Fruit fly (Drosophila melanogaster) whole organism, prepupa: Measurements from ENCODE around the gene Orp8.

Source experiments
- Blimp-1 ChIP-seq: fragments of 200-800 bp; sonication (Bioruptor generic); optimal IDR thresholded peaks from 3 replicates; lab custom pipeline; 2017; ENCODE audit warnings: missing biosample characterization, missing genetic modification characterization, mild to moderate bottlenecking, moderate library complexity, missing genetic modification reagents
- CG10631 ChIP-seq: fragments of 200-800 bp; sonication (Bioruptor generic); optimal IDR thresholded peaks from 2 replicates; lab custom pipeline; 2016; ENCODE audit warnings: missing biosample characterization, missing genetic modification characterization
- CG11294 ChIP-seq: fragments of 200-800 bp; sonication (Bioruptor generic); IDR thresholded peaks from 2 replicates; pipeline ENCODE4 v1.3.6; 2022; ENCODE audit warnings: missing biosample characterization, missing genetic modification characterization
- CG11762 ChIP-seq: fragments of 200-800 bp; sonication (Bioruptor generic); optimal IDR thresholded peaks from 3 replicates; lab custom pipeline; 2016; ENCODE audit warnings: missing biosample characterization, missing genetic modification characterization; ENCODE audit not compliant: insufficient read depth
- CG11902 ChIP-seq: fragments of 200-800 bp; sonication (Bioruptor generic); optimal IDR thresholded peaks from 3 replicates; lab custom pipeline; 2016; ENCODE audit warnings: missing biosample characterization, missing genetic modification characterization
- CG15336 ChIP-seq: fragments of 200-800 bp; sonication (Bioruptor generic); IDR thresholded peaks from 2 replicates; pipeline ENCODE4 v1.3.6; 2022; ENCODE audit warnings: missing biosample characterization, missing genetic modification characterization
- CG1621 ChIP-seq: fragments of 200-800 bp; sonication (Bioruptor generic); optimal IDR thresholded peaks from 3 replicates; lab custom pipeline; 2018; ENCODE audit warnings: missing biosample characterization, mild to moderate bottlenecking, missing genetic modification characterization
- CG16779 ChIP-seq: fragments of 200-800 bp; sonication (Bioruptor generic); optimal IDR thresholded peaks from 3 replicates; lab custom pipeline; 2017; ENCODE audit warnings: missing biosample characterization, mild to moderate bottlenecking, missing genetic modification characterization
- CG3032 ChIP-seq: fragments of 200-800 bp; optimal IDR thresholded peaks from 2 replicates; lab custom pipeline; 2019; ENCODE audit warnings: missing biosample characterization, mild to moderate bottlenecking, missing genetic modification characterization, moderate library complexity
- CG31627 ChIP-seq: fragments of 200-800 bp; sonication (Bioruptor generic); optimal IDR thresholded peaks from 3 replicates; lab custom pipeline; 2016; ENCODE audit warnings: missing biosample characterization, missing genetic modification characterization
- CG32006 ChIP-seq: fragments of 200-800 bp; sonication (Bioruptor generic); optimal IDR thresholded peaks from 3 replicates; lab custom pipeline; 2017; ENCODE audit warnings: missing biosample characterization, mild to moderate bottlenecking, missing genetic modification characterization
- CG34406 ChIP-seq: fragments of 200-800 bp; sonication (Bioruptor generic); optimal IDR thresholded peaks from 3 replicates; lab custom pipeline; 2016; ENCODE audit warnings: missing biosample characterization, missing genetic modification characterization
- CG3919 ChIP-seq: fragments of 200-800 bp; sonication (Bioruptor generic); optimal IDR thresholded peaks from 3 replicates; lab custom pipeline; 2016; ENCODE audit warnings: missing biosample characterization, missing genetic modification characterization
- CG4318 ChIP-seq: fragments of 200-800 bp; sonication (Bioruptor generic); optimal IDR thresholded peaks from 3 replicates; lab custom pipeline; 2017; ENCODE audit warnings: missing biosample characterization, mild to moderate bottlenecking, missing genetic modification characterization
- CG6163 ChIP-seq: fragments of 200-800 bp; sonication (Bioruptor generic); IDR thresholded peaks from 3 replicates; pipeline ENCODE4 v1.3.6; 2022; ENCODE audit warnings: missing biosample characterization, missing genetic modification characterization
- CG6276 ChIP-seq: fragments of 200-800 bp; sonication (Bioruptor generic); optimal IDR thresholded peaks from 2 replicates; lab custom pipeline; 2017; ENCODE audit warnings: missing biosample characterization, mild to moderate bottlenecking, missing genetic modification characterization
- CG6808 ChIP-seq: fragments of 200-800 bp; sonication (Bioruptor generic); optimal IDR thresholded peaks from 3 replicates; lab custom pipeline; 2017; ENCODE audit warnings: missing biosample characterization, missing genetic modification characterization, mild to moderate bottlenecking, moderate library complexity, missing genetic modification reagents
- CG6854 ChIP-seq: fragments of 200-800 bp; sonication (Bioruptor generic); optimal IDR thresholded peaks from 2 replicates; lab custom pipeline; 2017; ENCODE audit warnings: missing biosample characterization, mild to moderate bottlenecking, missing genetic modification characterization
- CG7368 ChIP-seq: fragments of 200-800 bp; sonication (Bioruptor generic); optimal IDR thresholded peaks from 3 replicates; lab custom pipeline; 2016; ENCODE audit warnings: missing biosample characterization, missing genetic modification characterization
- CG8119 ChIP-seq: fragments of 200-800 bp; sonication (Bioruptor generic); IDR thresholded peaks from 3 replicates; pipeline ENCODE4 v1.3.6; 2022; ENCODE audit warnings: missing biosample characterization, missing genetic modification characterization
- CG8319 ChIP-seq: fragments of 200-800 bp; sonication (Bioruptor generic); optimal IDR thresholded peaks from 3 replicates; lab custom pipeline; 2016; ENCODE audit warnings: missing biosample characterization, missing genetic modification characterization
- CG8632 ChIP-seq: fragments of 200-800 bp; sonication (Bioruptor generic); optimal IDR thresholded peaks from 3 replicates; lab custom pipeline; 2016; ENCODE audit warnings: missing biosample characterization, missing genetic modification characterization
- CG9139 ChIP-seq: fragments of 200-800 bp; sonication (Bioruptor generic); optimal IDR thresholded peaks from 3 replicates; lab custom pipeline; 2017; ENCODE audit warnings: missing biosample characterization, mild to moderate bottlenecking, missing genetic modification characterization
- Eip75B ChIP-seq: fragments of 200-800 bp; sonication (Bioruptor generic); optimal IDR thresholded peaks from 3 replicates; lab custom pipeline; 2016; ENCODE audit warnings: missing biosample characterization, missing genetic modification characterization
- Eip78C ChIP-seq: fragments of 200-800 bp; sonication (Bioruptor generic); peaks from one replicate; lab custom pipeline; 2016; ENCODE audit warnings: missing biosample characterization, missing genetic modification characterization
- Eip93F ChIP-seq: fragments of 200-800 bp; sonication (Bioruptor generic); optimal IDR thresholded peaks from 2 replicates; lab custom pipeline; 2016; ENCODE audit warnings: missing biosample characterization, mild to moderate bottlenecking, missing genetic modification characterization
- Ets21C ChIP-seq: fragments of 200-800 bp; sonication (Bioruptor generic); optimal IDR thresholded peaks from 3 replicates; lab custom pipeline; 2016; ENCODE audit warnings: missing biosample characterization, missing genetic modification characterization
- Ets96B ChIP-seq: fragments of 200-800 bp; optimal IDR thresholded peaks from 2 replicates; lab custom pipeline; 2019; ENCODE audit warnings: missing biosample characterization, mild to moderate bottlenecking, missing genetic modification characterization, moderate library complexity
- Gug ChIP-seq: fragments of 200-800 bp; sonication (Bioruptor generic); IDR thresholded peaks from 2 replicates; pipeline ENCODE4 v1.3.6; 2022; ENCODE audit warnings: missing biosample characterization, missing genetic modification characterization
- Hr38 ChIP-seq: sonication (Bioruptor generic); optimal IDR thresholded peaks from 2 replicates; lab custom pipeline; 2016; ENCODE audit warnings: missing biosample characterization, missing genetic modification characterization
- Hr4 ChIP-seq: fragments of 200-800 bp; sonication (Bioruptor generic); optimal IDR thresholded peaks from 3 replicates; lab custom pipeline; 2016; ENCODE audit warnings: missing biosample characterization, missing genetic modification characterization
- Met ChIP-seq: fragments of 200-800 bp; sonication (Bioruptor generic); optimal IDR thresholded peaks from 3 replicates; lab custom pipeline; 2016; ENCODE audit warnings: missing biosample characterization, missing genetic modification characterization
- OdsH ChIP-seq: fragments of 200-800 bp; sonication (Bioruptor generic); optimal IDR thresholded peaks from 3 replicates; lab custom pipeline; 2016; ENCODE audit warnings: missing biosample characterization, missing genetic modification characterization
- Smox ChIP-seq: fragments of 200-800 bp; sonication (Bioruptor generic); optimal IDR thresholded peaks from 3 replicates; lab custom pipeline; 2016; ENCODE audit warnings: missing biosample characterization, missing genetic modification characterization
- Sox102F ChIP-seq: fragments of 200-800 bp; sonication (Bioruptor generic); optimal IDR thresholded peaks from 2 replicates; lab custom pipeline; 2016; ENCODE audit warnings: missing biosample characterization, mild to moderate bottlenecking, missing genetic modification characterization
- Sox14 ChIP-seq: fragments of 200-800 bp; sonication (Bioruptor generic); optimal IDR thresholded peaks from 3 replicates; lab custom pipeline; 2016; ENCODE audit warnings: missing biosample characterization, missing genetic modification characterization
- Sox15 ChIP-seq: fragments of 200-800 bp; sonication (Bioruptor generic); optimal IDR thresholded peaks from 3 replicates; lab custom pipeline; 2016; ENCODE audit warnings: missing biosample characterization, missing genetic modification characterization
- achi ChIP-seq: fragments of 200-800 bp; sonication (Bioruptor generic); optimal IDR thresholded peaks from 3 replicates; lab custom pipeline; 2016; ENCODE audit warnings: missing biosample characterization, missing genetic modification characterization
- acj6 ChIP-seq: fragments of 200-800 bp; sonication (Bioruptor generic); optimal IDR thresholded peaks from 3 replicates; lab custom pipeline; 2016; ENCODE audit warnings: missing biosample characterization, missing genetic modification characterization
- cyc ChIP-seq: fragments of 200-800 bp; sonication (Bioruptor generic); optimal IDR thresholded peaks from 3 replicates; lab custom pipeline; 2016; ENCODE audit warnings: missing biosample characterization, missing genetic modification characterization
- dsx ChIP-seq: fragments of 200-800 bp; optimal IDR thresholded peaks from 3 replicates; lab custom pipeline; 2019; ENCODE audit warnings: missing biosample characterization, mild to moderate bottlenecking, missing genetic modification characterization, moderate library complexity; ENCODE audit not compliant: poor library complexity, severe bottlenecking
- eg ChIP-seq: fragments of 200-800 bp; sonication (Bioruptor generic); IDR thresholded peaks from 3 replicates; pipeline ENCODE4 v1.3.6; 2022; ENCODE audit warnings: missing biosample characterization, missing genetic modification characterization
- esn ChIP-seq: fragments of 200-800 bp; sonication (Bioruptor generic); optimal IDR thresholded peaks from 2 replicates; lab custom pipeline; 2016; ENCODE audit warnings: missing biosample characterization, mild to moderate bottlenecking, missing genetic modification characterization, moderate library complexity
- fd59A ChIP-seq: fragments of 200-800 bp; sonication (Bioruptor generic); optimal IDR thresholded peaks from 2 replicates; lab custom pipeline; 2017; ENCODE audit warnings: missing biosample characterization, mild to moderate bottlenecking, missing genetic modification characterization, missing genetic modification reagents
- fd85E ChIP-seq: fragments of 200-800 bp; sonication (Bioruptor generic); optimal IDR thresholded peaks from 3 replicates; lab custom pipeline; 2016; ENCODE audit warnings: missing biosample characterization, missing genetic modification characterization
- fkh ChIP-seq: fragments of 200-800 bp; sonication (Bioruptor generic); optimal IDR thresholded peaks from 3 replicates; lab custom pipeline; 2017; ENCODE audit warnings: missing biosample characterization, mild to moderate bottlenecking, missing genetic modification characterization, moderate library complexity
- net ChIP-seq: fragments of 200-800 bp; sonication (Bioruptor generic); optimal IDR thresholded peaks from 3 replicates; lab custom pipeline; 2016; ENCODE audit warnings: missing biosample characterization, missing genetic modification characterization
- pdm3 ChIP-seq: fragments of 200-800 bp; sonication (Bioruptor generic); optimal IDR thresholded peaks from 3 replicates; lab custom pipeline; 2016; ENCODE audit warnings: missing biosample characterization, missing genetic modification characterization
- ss ChIP-seq, 2 experiments: fragments of 200-800 bp; sonication (Bioruptor generic); optimal IDR thresholded peaks; 2 replicates in 1 of 2; 3 replicates in 1 of 2; lab custom pipeline; 2017 to 2018; ENCODE audit warnings: mild to moderate bottlenecking in 2 of 2, missing biosample characterization in 2 of 2, missing genetic modification characterization in 2 of 2, moderate library complexity in 1 of 2
- svp ChIP-seq: fragments of 200-800 bp; sonication (Bioruptor generic); peaks from one replicate; lab custom pipeline; 2016; ENCODE audit warnings: missing biosample characterization, missing genetic modification characterization
- vri ChIP-seq: fragments of 200-800 bp; sonication (Bioruptor generic); optimal IDR thresholded peaks from 3 replicates; lab custom pipeline; 2016; ENCODE audit warnings: missing biosample characterization, mild to moderate bottlenecking, missing genetic modification characterization

Orp8 gene

dm6 chr3R:20308972-20309660 lies at the start of gene Orp8:
Orp8 (plus strand) TSS chr3R:20309344.
- TF ChIP-seq svp (no peak), CG31627 (GFP tag; lab: Kevin White, UChicago) (no peak), CG4318 (GFP tag; lab: Kevin White, UChicago) (no peak), CG6276 (GFP tag; lab: Kevin White, UChicago) (peak; percentile 87), CG7368 (GFP tag; lab: Kevin White, UChicago) (peak; percentile 32), vri (GFP tag; lab: Kevin White, UChicago) (peak; percentile 98), Eip78C (peak; percentile 90), Eip93F (peak; percentile 76), Gug (GFP tag; lab: Robert Waterston, UW) (peak; percentile 43), OdsH (GFP tag; lab: Kevin White, UChicago) (no peak), CG34406 (GFP tag; lab: Kevin White, UChicago) (peak; percentile 24), ss (GFP tag; optimal IDR thresholded peaks at IDR 0.05; lab: Kevin White, UChicago) (peak; percentile 73 to 75), fd59A (GFP tag; lab: Kevin White, UChicago) (no peak), eg (peak; percentile 91; the same call in 2 of the 3 replicates), CG1621 (peak; percentile 55), CG10631 (GFP tag; lab: Kevin White, UChicago) (no peak), cyc (GFP tag; lab: Kevin White, UChicago) (no peak), CG8319 (GFP tag; lab: Kevin White, UChicago) (no peak), Hr38 (GFP tag; lab: Kevin White, UChicago) (no peak), Met (peak; percentile 32), CG6808 (peak; percentile 49), Eip75B (GFP tag; lab: Kevin White, UChicago) (peak; percentile 41), CG8119 (peak; percentile 85), CG15336 (GFP tag; lab: Robert Waterston, UW) (peak; percentile 84), CG8632 (GFP tag; lab: Kevin White, UChicago) (peak; percentile 39), Hr4 (GFP tag; lab: Kevin White, UChicago) (no peak), Blimp-1 (GFP tag; lab: Kevin White, UChicago) (peak; percentile 99), CG6163 (GFP tag; lab: Robert Waterston, UW) (peak; percentile 89; the same call in 2 of the 3 replicates), esn (GFP tag; lab: Kevin White, UChicago) (no peak), Ets96B (tag; lab: Kevin White, UChicago) (peak; percentile 37), CG32006 (peak; percentile 31), CG11902 (GFP tag; lab: Kevin White, UChicago) (no peak), Smox (GFP tag; lab: Kevin White, UChicago) (no peak), fkh (GFP tag; lab: Kevin White, UChicago) (peak; percentile 51), CG3919 (GFP tag; lab: Kevin White, UChicago) (peak; percentile 73), fd85E (GFP tag; lab: Kevin White, UChicago) (peak; percentile 61), CG11294 (GFP tag; lab: Robert Waterston, UW) (peak; percentile 49; the same call in 1 of the 2 replicates), CG3032 (tag; lab: Kevin White, UChicago) (peak; percentile 19), CG9139 (GFP tag; lab: Kevin White, UChicago) (peak; percentile 75), CG16779 (peak; percentile 88), achi (GFP tag; lab: Kevin White, UChicago) (peak; percentile 26), Sox102F (peak; percentile 86), CG6854 (GFP tag; lab: Kevin White, UChicago) (peak; percentile 94), Ets21C (GFP tag; lab: Kevin White, UChicago) (no peak), pdm3 (GFP tag; lab: Kevin White, UChicago) (no peak), dsx (GFP tag; lab: Kevin White, UChicago) (peak; percentile 64), CG11762 (GFP tag; lab: Kevin White, UChicago) (no peak), acj6 (no peak), Sox14 (GFP tag; lab: Kevin White, UChicago) (peak; percentile 31), net (GFP tag; lab: Kevin White, UChicago) (peak; percentile 69), Sox15 (GFP tag; lab: Kevin White, UChicago) (no peak)
